Fruit fly (Drosophila melanogaster): ENCODE results near the gene ich.
A peak's percentile ranks its signal among the peaks of the same experiment; 100 is the strongest.

Gene ich

dm6 chr3R:8962860-8963755 is at the start of gene ich:
TSS of gene ich (minus strand) at chr3R:8963037.
- TF ChIP-seq cnc (optimal IDR thresholded peaks at IDR 0.05) (no peak), CG14711 (tag; optimal IDR thresholded peaks at IDR 0.05) (no peak), ovo (GFP tag; optimal IDR thresholded peaks at IDR 0.05) (no peak), CG33017 (tag; optimal IDR thresholded peaks at IDR 0.05) (no peak), toe (GFP tag; optimal IDR thresholded peaks at IDR 0.05) (no peak), CG1620 (GFP tag; optimal IDR thresholded peaks at IDR 0.05) (no peak), CG11617 (GFP tag; optimal IDR thresholded peaks at IDR 0.05) (no peak), kay (GFP tag; ENCODE audit: borderline replicate concordance) (no peak), Clk (GFP tag; optimal IDR thresholded peaks at IDR 0.05) (no peak)

- TF ChIP-seq CG7045 (GFP tag; optimal IDR thresholded peaks at IDR 0.05) (no peak), CG33017 (tag; optimal IDR thresholded peaks at IDR 0.05) (peak; percentile 25), CG7101 (tag; optimal IDR thresholded peaks at IDR 0.05) (peak; percentile 52), Crg-1 (GFP tag; optimal IDR thresholded peaks at IDR 0.05) (peak; percentile 21), Clk (GFP tag; optimal IDR thresholded peaks at IDR 0.05) (peak; percentile 36), tj (GFP tag; optimal IDR thresholded peaks at IDR 0.05) (no peak), Hr96 (GFP tag; optimal IDR thresholded peaks at IDR 0.05) (no peak), bab1 (GFP tag; optimal IDR thresholded peaks at IDR 0.05) (no peak), toe (GFP tag; optimal IDR thresholded peaks at IDR 0.05) (no peak), CG5204 (GFP tag; optimal IDR thresholded peaks at IDR 0.05) (no peak), CG11617 (GFP tag; optimal IDR thresholded peaks at IDR 0.05) (peak; percentile 64), CG1620 (GFP tag; optimal IDR thresholded peaks at IDR 0.05) (peak; percentile 20), Mnt (GFP tag; optimal IDR thresholded peaks at IDR 0.05) (peak; percentile 73), pad (GFP tag; optimal IDR thresholded peaks at IDR 0.05) (peak; percentile 71), CG14711 (tag; optimal IDR thresholded peaks at IDR 0.05) (peak; percentile 7), CG12768 (GFP tag; optimal IDR thresholded peaks at IDR 0.05) (peak; percentile 32), ovo (GFP tag; optimal IDR thresholded peaks at IDR 0.05) (no peak), cnc (optimal IDR thresholded peaks at IDR 0.05) (no peak), cic (GFP tag; optimal IDR thresholded peaks at IDR 0.05) (peak; percentile 42), kay (GFP tag; ENCODE audit: borderline replicate concordance) (no peak)
Measured at dm6 chr3R:9011708-9012107, 48.9 kb upstream of the ich start.

dm6 chr3R:9010695-9011094 is 47.9 kb upstream of the ich start:
- TF ChIP-seq bab1 (GFP tag; optimal IDR thresholded peaks at IDR 0.05), result no peak
- TF ChIP-seq CG1620 (GFP tag; optimal IDR thresholded peaks at IDR 0.05), result peak; percentile 34
- peak; percentile 27 for TF ChIP-seq Crg-1 (GFP tag; optimal IDR thresholded peaks at IDR 0.05)
- TF ChIP-seq CG5204 (GFP tag; optimal IDR thresholded peaks at IDR 0.05), result no peak
- TF ChIP-seq cic (GFP tag; optimal IDR thresholded peaks at IDR 0.05), result no peak
- no peak for TF ChIP-seq tj (GFP tag; optimal IDR thresholded peaks at IDR 0.05)
- TF ChIP-seq pad (GFP tag; optimal IDR thresholded peaks at IDR 0.05), result peak; percentile 53
- no peak for TF ChIP-seq toe (GFP tag; optimal IDR thresholded peaks at IDR 0.05)
- peak; percentile 29 for TF ChIP-seq Clk (GFP tag; optimal IDR thresholded peaks at IDR 0.05)
- TF ChIP-seq ovo (GFP tag; optimal IDR thresholded peaks at IDR 0.05), result no peak
- TF ChIP-seq kay (GFP tag; ENCODE audit: borderline replicate concordance), result no peak
- TF ChIP-seq Mnt (GFP tag; optimal IDR thresholded peaks at IDR 0.05), result peak; percentile 43

- TF ChIP-seq cic (GFP tag; optimal IDR thresholded peaks at IDR 0.05) (peak; percentile 28), ovo (GFP tag; optimal IDR thresholded peaks at IDR 0.05) (no peak), pad (GFP tag; optimal IDR thresholded peaks at IDR 0.05) (no peak), Crg-1 (GFP tag; optimal IDR thresholded peaks at IDR 0.05) (no peak), bab1 (GFP tag; optimal IDR thresholded peaks at IDR 0.05) (peak; percentile 35), Hr96 (GFP tag; optimal IDR thresholded peaks at IDR 0.05) (no peak), CG7101 (tag; optimal IDR thresholded peaks at IDR 0.05) (no peak), CG11617 (GFP tag; optimal IDR thresholded peaks at IDR 0.05) (peak; percentile 10), CG1620 (GFP tag; optimal IDR thresholded peaks at IDR 0.05) (no peak), CG5204 (GFP tag; optimal IDR thresholded peaks at IDR 0.05) (no peak), CG7045 (GFP tag; optimal IDR thresholded peaks at IDR 0.05) (no peak)
Measured at dm6 chr3R:9008202-9008601, 45.4 kb upstream of the ich start, which contains the start of gene CG11983. TSS of gene CG11983 (plus strand) at chr3R:9008321.

dm6 chr3R:9007258-9007657 is 44.4 kb upstream of the ich start:
- no peak for TF ChIP-seq CG14711 (tag; optimal IDR thresholded peaks at IDR 0.05)
- no peak for TF ChIP-seq toe (GFP tag; optimal IDR thresholded peaks at IDR 0.05)
- TF ChIP-seq cnc (optimal IDR thresholded peaks at IDR 0.05), result no peak

dm6 chr3R:9006129-9006528 is 43.3 kb upstream of the ich start, which contains the start of the genes Prosbeta3 and Iru:
TSS of gene Prosbeta3 (minus strand) at chr3R:9006226.
TSS of gene Iru (plus strand) at chr3R:9006456.
- no peak for TF ChIP-seq Crg-1 (GFP tag; optimal IDR thresholded peaks at IDR 0.05)
- TF ChIP-seq cic (GFP tag; optimal IDR thresholded peaks at IDR 0.05), result no peak
- no peak for TF ChIP-seq Hr96 (GFP tag; optimal IDR thresholded peaks at IDR 0.05)
- no peak for TF ChIP-seq toe (GFP tag; optimal IDR thresholded peaks at IDR 0.05)
- no peak for TF ChIP-seq ovo (GFP tag; optimal IDR thresholded peaks at IDR 0.05)
- no peak for TF ChIP-seq cnc (optimal IDR thresholded peaks at IDR 0.05)
- no peak for TF ChIP-seq tj (GFP tag; optimal IDR thresholded peaks at IDR 0.05)
- peak; percentile 4 for TF ChIP-seq Mnt (GFP tag; optimal IDR thresholded peaks at IDR 0.05)
